Worm (Caenorhabditis elegans): ENCODE results near the gene thoc-7.

DNA sequence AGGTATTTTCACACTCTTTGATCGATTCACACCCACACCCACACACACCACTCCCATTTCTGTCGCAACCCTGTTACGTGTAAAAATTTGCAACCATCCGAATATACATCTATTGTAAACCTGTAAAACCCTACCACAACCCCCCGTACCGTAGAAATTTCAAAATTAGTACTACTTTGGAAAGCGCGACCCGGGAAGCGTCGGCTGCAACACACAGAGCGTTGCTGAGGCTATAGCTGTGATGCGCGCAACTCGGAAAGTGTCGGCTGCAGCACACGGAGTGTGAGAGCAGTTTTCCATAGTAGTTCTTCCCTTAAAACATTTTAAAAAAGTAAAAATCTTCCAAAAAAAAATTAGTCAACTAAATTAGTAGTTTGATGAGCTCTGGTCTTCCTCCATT lies 10.6 kb downstream of the thoc-7 start:
- TF ChIP-seq tbx-37 (GFP tag; conservative IDR thresholded peaks at IDR 0.05): no peak
- TF ChIP-seq ets-7 (tag; optimal IDR thresholded peaks at IDR 0.05): no peak
- no peak for TF ChIP-seq flt-1 (GFP tag; IDR thresholded peaks at IDR 0.05)
- TF ChIP-seq ama-1 (optimal IDR thresholded peaks at IDR 0.05): no peak
- no peak for TF ChIP-seq sea-1 (GFP tag; conservative IDR thresholded peaks at IDR 0.05)
- no peak for TF ChIP-seq F13C5.2 (tag; optimal IDR thresholded peaks at IDR 0.05)
- TF ChIP-seq ceh-13 (GFP tag; optimal IDR thresholded peaks at IDR 0.05): no peak
